Worm (Caenorhabditis elegans) whole organism, L4 larva: ENCODE measurements around the gene C17H12.12.

ENCODE experiments used
- F44E2.7 ChIP-seq: fragments of 200-800 bp; sonication (Bioruptor generic); IDR thresholded peaks from 2 replicates; pipeline ENCODE4 v2.1.2; 2022; ENCODE audit warnings: missing genetic modification characterization, missing compliant biosample characterization
- ZK546.5 ChIP-seq, 2 experiments: sonication (generic microtip); optimal IDR thresholded peaks; 2 replicates each; lab custom pipeline; 2017; ENCODE audit warnings: missing biosample characterization in 2 of 2, missing genetic modification characterization in 2 of 2
- aha-1 ChIP-seq: fragments of 150-350 bp; peaks from one replicate; lab custom pipeline; 2014; ENCODE audit warnings: missing biosample characterization, missing genetic modification characterization
- ama-1 ChIP-seq: fragments of 150-350 bp; optimal IDR thresholded peaks from 2 replicates; lab custom pipeline; 2014; ENCODE audit warnings: inconsistent platforms, mixed read lengths
- ceh-20 ChIP-seq: fragments of 200-800 bp; sonication (Bioruptor generic); IDR thresholded peaks from 2 replicates; pipeline ENCODE4 v1.3.6; 2022; ENCODE audit warnings: missing genetic modification reagents, missing genetic modification characterization, missing compliant biosample characterization
- ceh-32 ChIP-seq: sonication (generic microtip); optimal IDR thresholded peaks from 2 replicates; lab custom pipeline; 2016; ENCODE audit warnings: mild to moderate bottlenecking, missing genetic modification characterization, missing compliant biosample characterization; ENCODE audit not compliant: poor library complexity
- ceh-44 ChIP-seq: fragments of 200-800 bp; sonication (Bioruptor generic); IDR thresholded peaks from 2 replicates; pipeline ENCODE4 v1.3.6; 2022; ENCODE audit warnings: missing genetic modification reagents, missing genetic modification characterization, missing compliant biosample characterization
- ces-1 ChIP-seq: fragments of 150-350 bp; sonication (generic microtip); optimal IDR thresholded peaks from 4 replicates; lab custom pipeline; 2014; ENCODE audit warnings: missing biosample characterization, missing genetic modification reagents, missing genetic modification characterization
- daf-16 ChIP-seq, 3 experiments: sonication (generic microtip); optimal IDR thresholded peaks; 2 replicates each; lab custom pipeline; 2016 to 2017; ENCODE audit warnings: missing genetic modification characterization in 3 of 3, missing genetic modification reagents in 3 of 3, mild to moderate bottlenecking in 2 of 3, missing compliant biosample characterization in 2 of 3, missing biosample characterization in 1 of 3, moderate library complexity in 1 of 3
- daf-8 ChIP-seq: fragments of 200-800 bp; sonication (Bioruptor generic); IDR thresholded peaks from 2 replicates; pipeline ENCODE4 v1.3.6; 2022; ENCODE audit warnings: missing genetic modification characterization, missing compliant biosample characterization
- dmd-6 ChIP-seq: fragments of 200-800 bp; sonication (Bioruptor generic); IDR thresholded peaks from 2 replicates; pipeline ENCODE4 v1.3.6; 2022; ENCODE audit warnings: missing genetic modification reagents, missing genetic modification characterization, missing compliant biosample characterization
- egl-27 ChIP-seq: sonication (generic microtip); optimal IDR thresholded peaks from 3 replicates; lab custom pipeline; 2017; ENCODE audit warnings: missing biosample characterization, missing genetic modification reagents, missing genetic modification characterization
- egl-43 ChIP-seq: fragments of 200-800 bp; sonication (Bioruptor generic); IDR thresholded peaks from 2 replicates; pipeline ENCODE4 v1.3.6; 2022; ENCODE audit warnings: missing genetic modification reagents, missing genetic modification characterization, missing compliant biosample characterization
- gei-8 ChIP-seq: fragments of 200-800 bp; sonication (Bioruptor generic); optimal IDR thresholded peaks from 2 replicates; lab custom pipeline; 2018; ENCODE audit warnings: mild to moderate bottlenecking, missing genetic modification characterization, missing compliant biosample characterization
- hlh-11 ChIP-seq: fragments of 200-800 bp; sonication (Bioruptor generic); optimal IDR thresholded peaks from 2 replicates; lab custom pipeline; 2018; ENCODE audit warnings: mild to moderate bottlenecking, missing genetic modification characterization, missing compliant biosample characterization
- hlh-30 ChIP-seq: sonication (generic microtip); optimal IDR thresholded peaks from 2 replicates; lab custom pipeline; 2017; ENCODE audit warnings: antibody characterized with exemption, mild to moderate bottlenecking, missing genetic modification characterization, missing compliant biosample characterization; ENCODE audit not compliant: insufficient read depth
- lin-29 ChIP-seq: fragments of 200-800 bp; sonication (Bioruptor generic); IDR thresholded peaks from 2 replicates; pipeline ENCODE4 v1.3.6; 2022; ENCODE audit warnings: missing genetic modification reagents, missing genetic modification characterization, missing compliant biosample characterization
- lin-38 ChIP-seq: fragments of 200-800 bp; sonication (Bioruptor generic); IDR thresholded peaks from 2 replicates; pipeline ENCODE4 v1.3.6; 2022; ENCODE audit warnings: missing genetic modification reagents, missing genetic modification characterization, missing compliant biosample characterization
- lin-39 ChIP-seq: fragments of 150-350 bp; optimal IDR thresholded peaks from 2 replicates; lab custom pipeline; 2014; ENCODE audit warnings: missing biosample characterization, missing genetic modification reagents, missing genetic modification characterization
- lsy-2 ChIP-seq, 2 experiments: fragments of 150-350 bp in 1 of 2; sonication (generic microtip) in 1 of 2; optimal IDR thresholded peaks; 2 replicates each; lab custom pipeline; 2014 to 2017; ENCODE audit warnings: missing biosample characterization in 2 of 2, missing genetic modification characterization in 2 of 2
- mxl-2 ChIP-seq: fragments of 200-800 bp; sonication (Bioruptor generic); conservative IDR thresholded peaks from 2 replicates; pipeline ENCODE4 v1.3.6; 2022; ENCODE audit warnings: missing genetic modification reagents, missing genetic modification characterization, missing compliant biosample characterization
- nhr-102 ChIP-seq: sonication (generic microtip); optimal IDR thresholded peaks from 2 replicates; lab custom pipeline; 2016; ENCODE audit warnings: mild to moderate bottlenecking, missing genetic modification characterization, moderate library complexity, missing compliant biosample characterization
- nhr-111 ChIP-seq: fragments of 200-800 bp; sonication (Bioruptor generic); optimal IDR thresholded peaks from 2 replicates; lab custom pipeline; 2018; ENCODE audit warnings: mild to moderate bottlenecking, missing genetic modification characterization, missing compliant biosample characterization
- nhr-28 ChIP-seq: fragments of 150-350 bp; optimal IDR thresholded peaks from 2 replicates; lab custom pipeline; 2014; ENCODE audit warnings: missing biosample characterization, missing genetic modification characterization
- nhr-48 ChIP-seq: sonication (generic microtip); optimal IDR thresholded peaks from 2 replicates; lab custom pipeline; 2016; ENCODE audit warnings: mild to moderate bottlenecking, missing genetic modification characterization, missing compliant biosample characterization
- nhr-6 ChIP-seq: fragments of 150-350 bp; optimal IDR thresholded peaks from 2 replicates; lab custom pipeline; 2014; ENCODE audit warnings: missing biosample characterization, missing genetic modification characterization
- pqm-1 ChIP-seq: sonication (generic microtip); optimal IDR thresholded peaks from 2 replicates; lab custom pipeline; 2017; ENCODE audit warnings: missing biosample characterization, missing genetic modification characterization
- rbr-2 ChIP-seq: sonication (generic microtip); optimal IDR thresholded peaks from 2 replicates; lab custom pipeline; 2016; ENCODE audit warnings: missing genotype, missing genetic modification characterization, missing compliant biosample characterization
- skn-1 ChIP-seq: fragments of 150-350 bp; optimal IDR thresholded peaks from 2 replicates; lab custom pipeline; 2014; ENCODE audit warnings: missing biosample characterization, missing genetic modification characterization
- snpc-1.2 ChIP-seq: fragments of 200-800 bp; sonication (Bioruptor generic); IDR thresholded peaks from 2 replicates; pipeline ENCODE4 v1.3.6; 2022; ENCODE audit warnings: missing genetic modification reagents, missing genetic modification characterization, missing compliant biosample characterization
- spr-1 ChIP-seq: sonication (generic microtip); optimal IDR thresholded peaks from 2 replicates; lab custom pipeline; 2016; ENCODE audit warnings: mild to moderate bottlenecking, missing genetic modification characterization, missing compliant biosample characterization
- tra-1 ChIP-seq: fragments of 200-800 bp; sonication (Bioruptor generic); IDR thresholded peaks from 2 replicates; pipeline ENCODE4 v1.3.6; 2022; ENCODE audit warnings: missing genetic modification reagents, missing genetic modification characterization, missing compliant biosample characterization
- unc-130 ChIP-seq: sonication (generic microtip); optimal IDR thresholded peaks from 2 replicates; lab custom pipeline; 2016; ENCODE audit warnings: missing genetic modification reagents, missing genetic modification characterization, missing compliant biosample characterization
- zag-1 ChIP-seq: fragments of 150-350 bp; optimal IDR thresholded peaks from 2 replicates; lab custom pipeline; 2014; ENCODE audit warnings: missing biosample characterization, missing genetic modification characterization
- ztf-11 ChIP-seq: fragments of 150-350 bp; optimal IDR thresholded peaks from 2 replicates; lab custom pipeline; 2014; ENCODE audit warnings: missing biosample characterization, missing genetic modification characterization

C17H12.12 gene

ce11 chrIV:6839091-6839522 is 43.4 kb downstream of the C17H12.12 start (continued):
- peak in 1 of 2 experiments; percentile 54 for TF ChIP-seq daf-16 (GFP tag; optimal IDR thresholded peaks at IDR 0.05; lab: Kevin White, UChicago)
- TF ChIP-seq daf-16 (tag; optimal IDR thresholded peaks at IDR 0.05; lab: Kevin White, UChicago) = peak; percentile 83
- no peak for TF ChIP-seq ceh-44
- TF ChIP-seq tra-1 = peak; percentile 72
- peak; percentile 88 for TF ChIP-seq nhr-48
- peak; percentile 79 for TF ChIP-seq ceh-20
- TF ChIP-seq nhr-6 (tag; lab: Kevin White, UChicago) = peak; percentile 75
- TF ChIP-seq rbr-2 = peak; percentile 82
- no peak for TF ChIP-seq lin-39
- TF ChIP-seq aha-1 (tag; lab: Kevin White, UChicago) = peak; percentile 97
- TF ChIP-seq hlh-11 = peak; percentile 96
- TF ChIP-seq nhr-28 (tag; lab: Kevin White, UChicago) = peak; percentile 67
- peak; percentile 71 for TF ChIP-seq nhr-102 (tag; lab: Kevin White, UChicago)
- TF ChIP-seq gei-8 (GFP tag; lab: Kevin White, UChicago) = peak; percentile 49

- TF ChIP-seq pqm-1 = peak; percentile 14
- no peak for TF ChIP-seq daf-8 (GFP tag; lab: Robert Waterston, UW)
- TF ChIP-seq F44E2.7 (GFP tag; lab: Robert Waterston, UW) = no peak
- TF ChIP-seq ZK546.5 (tag; optimal IDR thresholded peaks at IDR 0.05; lab: Kevin White, UChicago) = no peak
- no peak for TF ChIP-seq ceh-32 (tag; lab: Kevin White, UChicago)
- TF ChIP-seq nhr-111 (GFP tag; lab: Kevin White, UChicago) = no peak
- TF ChIP-seq ama-1 (lab: Kevin White, UChicago) = no peak
- TF ChIP-seq nhr-6 (tag; lab: Kevin White, UChicago) = no peak
- peak; percentile 39 for TF ChIP-seq hlh-30
- TF ChIP-seq lsy-2 (tag; optimal IDR thresholded peaks at IDR 0.05; lab: Kevin White, UChicago) = no peak
- no peak for TF ChIP-seq egl-27 (tag; lab: Kevin White, UChicago)
- TF ChIP-seq hlh-11 = no peak
- no peak for TF ChIP-seq daf-16 (GFP tag; optimal IDR thresholded peaks at IDR 0.05; lab: Kevin White, UChicago)
- peak; percentile 34 for TF ChIP-seq daf-16 (tag; optimal IDR thresholded peaks at IDR 0.05; lab: Kevin White, UChicago)
- no peak for TF ChIP-seq zag-1
- TF ChIP-seq egl-43 (GFP tag; lab: Robert Waterston, UW) = no peak
- peak; percentile 36 for TF ChIP-seq nhr-28 (tag; lab: Kevin White, UChicago)
- no peak for TF ChIP-seq skn-1 (tag; lab: Kevin White, UChicago)
- TF ChIP-seq lin-29 = no peak
- TF ChIP-seq ztf-11 = no peak
- no peak for TF ChIP-seq lin-39
- TF ChIP-seq mxl-2 (GFP tag; lab: Robert Waterston, UW) = no peak
- no peak for TF ChIP-seq spr-1
These were observed 46.0 kb downstream of the C17H12.12 start for ce11 chrIV:6841562-6842282.

- no peak for TF ChIP-seq dmd-6 (GFP tag; lab: Robert Waterston, UW)
- no peak for TF ChIP-seq ces-1 (GFP tag; lab: Kevin White, UChicago)
- peak; percentile 21; the same call in 1 of the 2 replicates for TF ChIP-seq lin-38 (GFP tag; lab: Robert Waterston, UW)
- TF ChIP-seq daf-8 (GFP tag; lab: Robert Waterston, UW) = no peak
- no peak for TF ChIP-seq mxl-2 (GFP tag; lab: Robert Waterston, UW)
- TF ChIP-seq snpc-1.2 = peak; percentile 68; the same call in 1 of the 2 replicates
- TF ChIP-seq unc-130 (GFP tag; lab: Kevin White, UChicago) = peak; percentile 25
- TF ChIP-seq ceh-32 (tag; lab: Kevin White, UChicago) = no peak
- no peak for TF ChIP-seq F44E2.7 (GFP tag; lab: Robert Waterston, UW)
These were observed 46.8 kb downstream of the C17H12.12 start, which contains the start of gene lip-1 for ce11 chrIV:6842470-6843008. Gene lip-1, plus strand, starts transcription at chrIV:6842958.
